Worm (Caenorhabditis elegans): Measurements from ENCODE around the gene dlc-3.

Gene dlc-3

DNA sequence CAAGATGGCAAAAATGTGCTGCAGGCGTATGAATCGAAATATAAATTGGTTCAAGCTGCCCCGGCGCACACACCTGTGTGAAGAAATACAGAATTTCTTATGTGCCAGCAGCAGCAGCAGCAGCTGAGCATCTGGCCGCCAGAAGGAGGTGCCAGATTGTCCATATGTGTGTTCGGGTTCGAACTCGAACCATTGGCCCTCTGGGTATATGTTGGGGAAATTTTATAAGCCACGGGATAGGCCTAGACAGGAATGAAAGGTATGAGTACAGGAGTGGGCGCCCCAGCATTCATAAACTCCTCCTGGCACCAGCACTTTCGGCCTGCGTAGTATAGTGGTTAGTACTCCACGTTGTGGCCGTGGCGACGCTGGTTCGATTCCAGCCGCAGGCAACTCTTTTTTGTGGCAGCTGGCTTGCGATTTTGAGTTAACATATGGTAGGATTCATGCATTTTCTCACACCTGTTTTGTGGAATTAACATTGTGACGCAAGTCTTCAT, 43.8 kb upstream of the dlc-3 start (continued):
- TF ChIP-seq hif-1 (tag; optimal IDR thresholded peaks at IDR 0.05) (peak in 1 of 2 experiments; percentile 9), zag-1 (tag; optimal IDR thresholded peaks at IDR 0.05) (no peak), dmd-6 (GFP tag; IDR thresholded peaks at IDR 0.05) (peak; percentile 42), zfp-3 (GFP tag; conservative IDR thresholded peaks at IDR 0.05) (no peak), F44E2.7 (GFP tag; IDR thresholded peaks at IDR 0.05) (no peak), ceh-32 (tag; optimal IDR thresholded peaks at IDR 0.05; ENCODE audit: poor library complexity) (no peak), egl-43 (GFP tag; IDR thresholded peaks at IDR 0.05) (peak; percentile 89), dpl-1 (GFP tag; optimal IDR thresholded peaks at IDR 0.05) (no peak), ztf-11 (tag; optimal IDR thresholded peaks at IDR 0.05) (no peak), R02D3.7 (tag; optimal IDR thresholded peaks at IDR 0.05) (no peak), ceh-62 (tag; optimal IDR thresholded peaks at IDR 0.05) (no peak), pqm-1 (tag; optimal IDR thresholded peaks at IDR 0.05) (no peak), duxl-1 (tag; optimal IDR thresholded peaks at IDR 0.05; ENCODE audit: poor library complexity) (peak; percentile 45), nhr-25 (tag; optimal IDR thresholded peaks at IDR 0.05; ENCODE audit: borderline replicate concordance, insufficient read depth) (peak; percentile 33), F10B5.3 (tag; optimal IDR thresholded peaks at IDR 0.05) (no peak), egl-27 (tag; optimal IDR thresholded peaks at IDR 0.05) (no peak), aly-2 (tag; optimal IDR thresholded peaks at IDR 0.05) (no peak), spr-3 (GFP tag; optimal IDR thresholded peaks at IDR 0.05) (peak; percentile 34), mdl-1 (tag; optimal IDR thresholded peaks at IDR 0.05) (no peak), nhr-11 (tag; optimal IDR thresholded peaks at IDR 0.05) (no peak), lir-3 (tag; optimal IDR thresholded peaks at IDR 0.05) (no peak), unc-130 (GFP tag; optimal IDR thresholded peaks at IDR 0.05) (no peak), ceh-20 (GFP tag; IDR thresholded peaks at IDR 0.05) (no peak), madf-9 (GFP tag; conservative IDR thresholded peaks at IDR 0.05) (0 out of 2 replicates have a peak, but pooled peaks have one; percentile 29), zip-11 (GFP tag; IDR thresholded peaks at IDR 0.05) (peak; percentile 76; the same call in 1 of the 2 replicates), unc-39 (tag; optimal IDR thresholded peaks at IDR 0.05) (no peak), arid-1 (GFP tag; conservative IDR thresholded peaks at IDR 0.05) (0 out of 2 replicates have a peak, but pooled peaks have one; percentile 61), lin-38 (GFP tag; IDR thresholded peaks at IDR 0.05) (peak; percentile 82), ZK546.5 (tag; optimal IDR thresholded peaks at IDR 0.05) (no peak), D1046.2 (GFP tag; IDR thresholded peaks at IDR 0.05) (peak; percentile 86), fkh-10 (GFP tag; optimal IDR thresholded peaks at IDR 0.05) (no peak), ama-1 (optimal IDR thresholded peaks at IDR 0.05) (no peak), nhr-102 (tag; optimal IDR thresholded peaks at IDR 0.05) (peak; percentile 25), T20F7.1 (GFP tag; optimal IDR thresholded peaks at IDR 0.05) (no peak), dmd-9 (GFP tag; IDR thresholded peaks at IDR 0.05) (0 out of 2 replicates have a peak, but pooled peaks have one; percentile 29), nhr-111 (GFP tag; optimal IDR thresholded peaks at IDR 0.05) (peak; percentile 53), ces-1 (GFP tag; optimal IDR thresholded peaks at IDR 0.05) (no peak)

DNA sequence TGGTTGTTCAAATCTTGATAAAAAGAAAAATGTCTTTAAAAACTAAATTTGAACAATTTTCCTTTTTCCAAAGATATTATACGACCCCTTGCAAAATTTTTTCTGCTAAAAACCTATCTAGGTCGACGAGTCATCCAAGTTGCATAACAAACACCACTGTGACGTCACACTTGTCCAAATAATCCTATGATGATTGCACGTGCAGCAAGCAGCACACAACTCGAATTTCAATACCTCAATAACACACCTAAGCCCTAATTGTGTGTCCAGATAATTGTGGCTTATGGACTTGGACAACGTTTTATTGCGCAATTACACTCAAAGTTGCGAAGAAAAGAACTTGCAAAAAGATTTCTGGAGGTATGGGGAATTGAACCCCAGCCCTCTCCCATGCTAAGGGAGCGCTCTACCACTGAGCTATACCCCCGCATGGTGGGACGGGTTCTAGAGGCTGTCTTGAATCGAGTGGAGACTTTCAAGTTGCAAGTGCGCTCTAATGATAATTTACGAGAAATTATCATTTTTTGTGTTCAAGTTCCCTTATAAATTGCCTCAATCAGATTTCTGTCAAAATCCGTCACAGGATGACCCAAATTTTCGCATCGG, 43.1 kb upstream of the dlc-3 start:
- TF ChIP-seq tra-1 (GFP tag; IDR thresholded peaks at IDR 0.05) (peak; percentile 79; the same call in 1 of the 2 replicates), zip-2 (tag; optimal IDR thresholded peaks at IDR 0.05) (peak; percentile 25), nhr-28 (tag; optimal IDR thresholded peaks at IDR 0.05) (peak; percentile 38), fos-1 (tag; optimal IDR thresholded peaks at IDR 0.05) (no peak), zfp-3 (GFP tag; conservative IDR thresholded peaks at IDR 0.05) (no peak), jun-1 (tag; optimal IDR thresholded peaks at IDR 0.05) (no peak), nhr-42 (GFP tag; IDR thresholded peaks at IDR 0.05) (peak; percentile 82), nhr-41 (GFP tag; IDR thresholded peaks at IDR 0.05) (0 out of 2 replicates have a peak, but pooled peaks have one; percentile 49), dmd-9 (GFP tag; IDR thresholded peaks at IDR 0.05) (0 out of 2 replicates have a peak, but pooled peaks have one; percentile 46), lin-39 (tag; optimal IDR thresholded peaks at IDR 0.05) (no peak), nhr-10 (tag; optimal IDR thresholded peaks at IDR 0.05) (no peak), nhr-48 (tag; optimal IDR thresholded peaks at IDR 0.05) (peak; percentile 36), T20F7.1 (GFP tag; optimal IDR thresholded peaks at IDR 0.05) (peak; percentile 35), php-3 (GFP tag; IDR thresholded peaks at IDR 0.05) (peak; percentile 68), lin-29 (GFP tag; IDR thresholded peaks at IDR 0.05) (no peak), cey-2 (tag; optimal IDR thresholded peaks at IDR 0.05; ENCODE audit: borderline replicate concordance, insufficient read depth) (no peak), ama-1 (optimal IDR thresholded peaks at IDR 0.05) (no peak), unc-130 (GFP tag; optimal IDR thresholded peaks at IDR 0.05) (peak; percentile 68), Y75B8A.6 (GFP tag; IDR thresholded peaks at IDR 0.05) (no peak)

Measured in whole organism, L4 larva.